Fruit fly (Drosophila melanogaster) whole organism, embryonic: ENCODE data around the gene fan.

ENCODE experiments used
- CG17359 ChIP-seq: fragments of 200-800 bp; sonication (Bioruptor generic); optimal IDR thresholded peaks from 3 replicates; lab custom pipeline; 2018; ENCODE audit warnings: missing biosample characterization, mild to moderate bottlenecking, missing genetic modification characterization, moderate library complexity
- CG6254 ChIP-seq: fragments of 200-800 bp; sonication (Bioruptor generic); optimal IDR thresholded peaks from 3 replicates; lab custom pipeline; 2017; ENCODE audit warnings: mild to moderate bottlenecking, missing biosample characterization, missing genetic modification reagents, missing genetic modification characterization
- fd3F ChIP-seq: fragments of 200-800 bp; sonication (Bioruptor generic); optimal IDR thresholded peaks from 2 replicates; lab custom pipeline; 2018; ENCODE audit warnings: missing biosample characterization, mild to moderate bottlenecking, missing genetic modification characterization, moderate library complexity
- sr ChIP-seq: fragments of 200-800 bp; sonication (Bioruptor generic); IDR thresholded peaks from 3 replicates; pipeline ENCODE4 v1.3.6; 2022; ENCODE audit warnings: missing biosample characterization, missing genetic modification characterization

dm6 chr3L:8151727-8152199 is 42.8 kb downstream of the fan start, which contains the start of gene CG13676:
- TF ChIP-seq fd3F (GFP tag; lab: Kevin White, UChicago) (no peak), CG17359 (tag; lab: Kevin White, UChicago) (no peak), CG6254 (GFP tag; lab: Kevin White, UChicago) (no peak), sr (no peak)
